Worm (Caenorhabditis elegans) whole organism, early embryonic: ENCODE results near the gene ntl-2.

Experiments used
- B0310.2 ChIP-seq: sonication (generic microtip); optimal IDR thresholded peaks from 2 replicates; lab custom pipeline; 2016; ENCODE audit warnings: mild to moderate bottlenecking, missing genetic modification characterization, missing compliant biosample characterization
- F13C5.2 ChIP-seq: sonication (generic microtip); optimal IDR thresholded peaks from 2 replicates; lab custom pipeline; 2017; ENCODE audit warnings: mild to moderate bottlenecking, missing genetic modification characterization, inconsistent platforms, missing compliant biosample characterization
- ama-1 ChIP-seq: fragments of 150-350 bp; optimal IDR thresholded peaks from 2 replicates; lab custom pipeline; 2014
- ceh-36 ChIP-seq: sonication (generic microtip); optimal IDR thresholded peaks from 2 replicates; lab custom pipeline; 2016; ENCODE audit warnings: missing genetic modification characterization, inconsistent platforms, missing compliant biosample characterization
- ets-7 ChIP-seq: sonication (generic microtip); optimal IDR thresholded peaks from 2 replicates; lab custom pipeline; 2016; ENCODE audit warnings: missing genotype, missing genetic modification characterization, missing compliant biosample characterization
- flt-1 ChIP-seq: fragments of 200-800 bp; sonication (Bioruptor generic); IDR thresholded peaks from 2 replicates; pipeline ENCODE4 v1.3.6; 2022; ENCODE audit warnings: missing genetic modification characterization, missing compliant biosample characterization
- hmbx-1 ChIP-seq: sonication (generic microtip); optimal IDR thresholded peaks from 2 replicates; lab custom pipeline; 2016; ENCODE audit warnings: mild to moderate bottlenecking, missing genetic modification characterization, missing compliant biosample characterization
- hnd-1 ChIP-seq: sonication (generic microtip); optimal IDR thresholded peaks from 2 replicates; lab custom pipeline; 2016; ENCODE audit warnings: missing genetic modification characterization, missing compliant biosample characterization
- pes-1 ChIP-seq: fragments of 200-800 bp; sonication (Bioruptor generic); IDR thresholded peaks from 2 replicates; pipeline ENCODE4 v1.3.6; 2022; ENCODE audit warnings: missing genetic modification reagents, missing genetic modification characterization, missing compliant biosample characterization
- scrt-1 ChIP-seq: fragments of 200-800 bp; sonication (Bioruptor generic); IDR thresholded peaks from 2 replicates; pipeline ENCODE4 v1.3.6; 2022; ENCODE audit warnings: missing genetic modification characterization, missing compliant biosample characterization
- sea-1 ChIP-seq: fragments of 200-800 bp; sonication (Bioruptor generic); conservative IDR thresholded peaks from 2 replicates; pipeline ENCODE4 v1.3.6; 2022; ENCODE audit warnings: missing genetic modification characterization, missing compliant biosample characterization
- tbx-11 ChIP-seq: fragments of 200-800 bp; sonication (Bioruptor generic); IDR thresholded peaks from 2 replicates; pipeline ENCODE4 v1.3.6; 2022; ENCODE audit warnings: missing genetic modification characterization, missing compliant biosample characterization
- tbx-37 ChIP-seq: fragments of 200-800 bp; sonication (Bioruptor generic); conservative IDR thresholded peaks from 2 replicates; pipeline ENCODE4 v1.3.6; 2022; ENCODE audit warnings: missing genetic modification reagents, missing genetic modification characterization, missing compliant biosample characterization
- tra-4 ChIP-seq: sonication (generic microtip); optimal IDR thresholded peaks from 2 replicates; lab custom pipeline; 2017; ENCODE audit warnings: missing genetic modification characterization, missing compliant biosample characterization

ntl-2 gene

DNA sequence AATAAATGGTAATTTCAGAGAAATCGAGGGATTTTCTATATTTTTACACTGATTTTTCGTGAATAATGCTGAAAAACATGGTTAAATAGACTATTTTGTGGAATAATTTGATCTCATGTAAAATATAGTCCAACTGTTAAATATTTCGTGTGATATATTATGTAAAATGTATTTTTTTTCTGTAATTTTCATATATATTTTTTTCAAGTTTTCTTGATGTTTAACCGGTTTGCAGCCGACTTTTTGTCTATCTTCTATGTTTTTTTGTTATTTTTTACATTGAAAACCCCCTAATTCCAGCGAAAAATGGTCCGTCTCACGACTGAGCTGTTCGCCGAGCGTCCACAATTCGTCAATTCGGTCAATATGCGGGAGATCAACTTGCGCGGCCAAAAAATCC, 52.2 kb downstream of the ntl-2 start, which contains the start of gene mog-2:
Gene mog-2 (plus strand): TSS at position 301 of the 400 bp plus-strand sequence.
- TF ChIP-seq tbx-37 (GFP tag; lab: Robert Waterston, UW): no peak
- TF ChIP-seq ama-1 (lab: Kevin White, UChicago): no peak
- no peak for TF ChIP-seq pes-1 (GFP tag; lab: Robert Waterston, UW)
- no peak for TF ChIP-seq hmbx-1 (tag; lab: Kevin White, UChicago)
- TF ChIP-seq hnd-1 (tag; lab: Kevin White, UChicago): no peak
- TF ChIP-seq F13C5.2: no peak
- no peak for TF ChIP-seq ceh-36
- TF ChIP-seq B0310.2 (tag; lab: Kevin White, UChicago): no peak
- no peak for TF ChIP-seq tra-4
- no peak for TF ChIP-seq scrt-1
- TF ChIP-seq tbx-11 (GFP tag; lab: Robert Waterston, UW): no peak
- TF ChIP-seq flt-1 (GFP tag; lab: Robert Waterston, UW): no peak
- no peak for TF ChIP-seq ets-7 (tag; lab: Kevin White, UChicago)
- TF ChIP-seq sea-1: no peak

DNA sequence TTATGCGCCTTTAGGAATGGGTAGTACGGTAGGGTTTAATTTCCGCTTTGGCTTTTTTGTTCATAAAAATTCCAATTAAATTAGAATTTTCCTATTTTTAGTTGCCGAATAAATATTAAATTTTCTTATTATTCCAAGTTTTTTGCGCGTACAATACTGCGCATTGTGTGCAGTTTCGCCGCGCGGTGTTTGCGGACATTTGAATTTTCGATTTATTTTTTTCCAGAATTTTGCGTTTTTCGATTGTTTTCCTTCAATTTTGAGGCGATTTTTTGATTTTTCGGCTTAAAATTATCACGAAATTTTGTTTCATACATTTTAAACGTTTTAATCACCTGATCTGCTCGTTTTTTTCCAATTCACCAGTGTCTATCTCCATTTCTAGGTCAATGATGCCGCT, 53.4 kb downstream of the ntl-2 start, which contains the start of gene H20J04.6:
Gene H20J04.6 (plus strand): TSS at position 386 of the 400 bp plus-strand sequence.
- TF ChIP-seq B0310.2 (tag; lab: Kevin White, UChicago): no peak
- no peak for TF ChIP-seq tbx-11 (GFP tag; lab: Robert Waterston, UW)
- no peak for TF ChIP-seq sea-1
- no peak for TF ChIP-seq hnd-1 (tag; lab: Kevin White, UChicago)
- no peak for TF ChIP-seq scrt-1
- no peak for TF ChIP-seq ceh-36
